Fruit fly (Drosophila melanogaster) whole organism, prepupa: ENCODE data around the gene mbm.
A peak's percentile ranks its signal among the peaks of the same experiment; 100 is the strongest.

Source experiments
- Blimp-1 ChIP-seq: fragments of 200-800 bp; sonication (Bioruptor generic); optimal IDR thresholded peaks from 3 replicates; lab custom pipeline; 2017; ENCODE audit warnings: missing biosample characterization, missing genetic modification characterization, mild to moderate bottlenecking, moderate library complexity, missing genetic modification reagents
- CG10631 ChIP-seq: fragments of 200-800 bp; sonication (Bioruptor generic); optimal IDR thresholded peaks from 2 replicates; lab custom pipeline; 2016; ENCODE audit warnings: missing biosample characterization, missing genetic modification characterization
- CG10669 ChIP-seq: fragments of 200-800 bp; sonication (Bioruptor generic); optimal IDR thresholded peaks from 3 replicates; lab custom pipeline; 2018; ENCODE audit warnings: missing biosample characterization, mild to moderate bottlenecking, missing genetic modification characterization, moderate library complexity
- CG11294 ChIP-seq: fragments of 200-800 bp; sonication (Bioruptor generic); IDR thresholded peaks from 2 replicates; pipeline ENCODE4 v1.3.6; 2022; ENCODE audit warnings: missing biosample characterization, missing genetic modification characterization
- CG11902 ChIP-seq: fragments of 200-800 bp; sonication (Bioruptor generic); optimal IDR thresholded peaks from 3 replicates; lab custom pipeline; 2016; ENCODE audit warnings: missing biosample characterization, missing genetic modification characterization
- CG15336 ChIP-seq: fragments of 200-800 bp; sonication (Bioruptor generic); IDR thresholded peaks from 2 replicates; pipeline ENCODE4 v1.3.6; 2022; ENCODE audit warnings: missing biosample characterization, missing genetic modification characterization
- CG1621 ChIP-seq: fragments of 200-800 bp; sonication (Bioruptor generic); optimal IDR thresholded peaks from 3 replicates; lab custom pipeline; 2018; ENCODE audit warnings: missing biosample characterization, mild to moderate bottlenecking, missing genetic modification characterization
- CG16779 ChIP-seq: fragments of 200-800 bp; sonication (Bioruptor generic); optimal IDR thresholded peaks from 3 replicates; lab custom pipeline; 2017; ENCODE audit warnings: missing biosample characterization, mild to moderate bottlenecking, missing genetic modification characterization
- CG31627 ChIP-seq: fragments of 200-800 bp; sonication (Bioruptor generic); optimal IDR thresholded peaks from 3 replicates; lab custom pipeline; 2016; ENCODE audit warnings: missing biosample characterization, missing genetic modification characterization
- CG32006 ChIP-seq: fragments of 200-800 bp; sonication (Bioruptor generic); optimal IDR thresholded peaks from 3 replicates; lab custom pipeline; 2017; ENCODE audit warnings: missing biosample characterization, mild to moderate bottlenecking, missing genetic modification characterization
- CG3919 ChIP-seq: fragments of 200-800 bp; sonication (Bioruptor generic); optimal IDR thresholded peaks from 3 replicates; lab custom pipeline; 2016; ENCODE audit warnings: missing biosample characterization, missing genetic modification characterization
- CG4318 ChIP-seq: fragments of 200-800 bp; sonication (Bioruptor generic); optimal IDR thresholded peaks from 3 replicates; lab custom pipeline; 2017; ENCODE audit warnings: missing biosample characterization, mild to moderate bottlenecking, missing genetic modification characterization
- CG6163 ChIP-seq: fragments of 200-800 bp; sonication (Bioruptor generic); IDR thresholded peaks from 3 replicates; pipeline ENCODE4 v1.3.6; 2022; ENCODE audit warnings: missing biosample characterization, missing genetic modification characterization
- CG6276 ChIP-seq: fragments of 200-800 bp; sonication (Bioruptor generic); optimal IDR thresholded peaks from 2 replicates; lab custom pipeline; 2017; ENCODE audit warnings: missing biosample characterization, mild to moderate bottlenecking, missing genetic modification characterization
- CG6792 ChIP-seq: fragments of 200-800 bp; sonication (Bioruptor generic); optimal IDR thresholded peaks from 3 replicates; lab custom pipeline; 2016; ENCODE audit warnings: missing biosample characterization, missing genetic modification characterization
- CG6808 ChIP-seq: fragments of 200-800 bp; sonication (Bioruptor generic); optimal IDR thresholded peaks from 3 replicates; lab custom pipeline; 2017; ENCODE audit warnings: missing biosample characterization, missing genetic modification characterization, mild to moderate bottlenecking, moderate library complexity, missing genetic modification reagents
- CG6854 ChIP-seq: fragments of 200-800 bp; sonication (Bioruptor generic); optimal IDR thresholded peaks from 2 replicates; lab custom pipeline; 2017; ENCODE audit warnings: missing biosample characterization, mild to moderate bottlenecking, missing genetic modification characterization
- CG8119 ChIP-seq: fragments of 200-800 bp; sonication (Bioruptor generic); IDR thresholded peaks from 3 replicates; pipeline ENCODE4 v1.3.6; 2022; ENCODE audit warnings: missing biosample characterization, missing genetic modification characterization
- CG9139 ChIP-seq: fragments of 200-800 bp; sonication (Bioruptor generic); optimal IDR thresholded peaks from 3 replicates; lab custom pipeline; 2017; ENCODE audit warnings: missing biosample characterization, mild to moderate bottlenecking, missing genetic modification characterization
- Eip75B ChIP-seq: fragments of 200-800 bp; sonication (Bioruptor generic); optimal IDR thresholded peaks from 3 replicates; lab custom pipeline; 2016; ENCODE audit warnings: missing biosample characterization, missing genetic modification characterization
- Eip78C ChIP-seq: fragments of 200-800 bp; sonication (Bioruptor generic); peaks from one replicate; lab custom pipeline; 2016; ENCODE audit warnings: missing biosample characterization, missing genetic modification characterization
- Ets21C ChIP-seq: fragments of 200-800 bp; sonication (Bioruptor generic); optimal IDR thresholded peaks from 3 replicates; lab custom pipeline; 2016; ENCODE audit warnings: missing biosample characterization, missing genetic modification characterization
- Gug ChIP-seq: fragments of 200-800 bp; sonication (Bioruptor generic); IDR thresholded peaks from 2 replicates; pipeline ENCODE4 v1.3.6; 2022; ENCODE audit warnings: missing biosample characterization, missing genetic modification characterization
- Hr39 ChIP-seq: fragments of 200-800 bp; sonication (Bioruptor generic); optimal IDR thresholded peaks from 2 replicates; lab custom pipeline; 2016; ENCODE audit warnings: missing biosample characterization, missing genetic modification characterization
- Hr4 ChIP-seq: fragments of 200-800 bp; sonication (Bioruptor generic); optimal IDR thresholded peaks from 3 replicates; lab custom pipeline; 2016; ENCODE audit warnings: missing biosample characterization, missing genetic modification characterization
- Lpt ChIP-seq: fragments of 200-800 bp; sonication (Bioruptor generic); optimal IDR thresholded peaks from 3 replicates; lab custom pipeline; 2016; ENCODE audit warnings: missing biosample characterization, missing genetic modification characterization
- Met ChIP-seq: fragments of 200-800 bp; sonication (Bioruptor generic); optimal IDR thresholded peaks from 3 replicates; lab custom pipeline; 2016; ENCODE audit warnings: missing biosample characterization, missing genetic modification characterization
- Smox ChIP-seq: fragments of 200-800 bp; sonication (Bioruptor generic); optimal IDR thresholded peaks from 3 replicates; lab custom pipeline; 2016; ENCODE audit warnings: missing biosample characterization, missing genetic modification characterization
- Sox102F ChIP-seq: fragments of 200-800 bp; sonication (Bioruptor generic); optimal IDR thresholded peaks from 2 replicates; lab custom pipeline; 2016; ENCODE audit warnings: missing biosample characterization, mild to moderate bottlenecking, missing genetic modification characterization
- Sox15 ChIP-seq: fragments of 200-800 bp; sonication (Bioruptor generic); optimal IDR thresholded peaks from 3 replicates; lab custom pipeline; 2016; ENCODE audit warnings: missing biosample characterization, missing genetic modification characterization
- acj6 ChIP-seq: fragments of 200-800 bp; sonication (Bioruptor generic); optimal IDR thresholded peaks from 3 replicates; lab custom pipeline; 2016; ENCODE audit warnings: missing biosample characterization, missing genetic modification characterization
- cyc ChIP-seq: fragments of 200-800 bp; sonication (Bioruptor generic); optimal IDR thresholded peaks from 3 replicates; lab custom pipeline; 2016; ENCODE audit warnings: missing biosample characterization, missing genetic modification characterization
- dac ChIP-seq: fragments of 200-800 bp; sonication (Bioruptor generic); optimal IDR thresholded peaks from 2 replicates; lab custom pipeline; 2017; ENCODE audit warnings: missing biosample characterization, mild to moderate bottlenecking, missing genetic modification characterization
- dsx ChIP-seq: fragments of 200-800 bp; optimal IDR thresholded peaks from 3 replicates; lab custom pipeline; 2019; ENCODE audit warnings: missing biosample characterization, mild to moderate bottlenecking, missing genetic modification characterization, moderate library complexity; ENCODE audit not compliant: poor library complexity, severe bottlenecking
- eg ChIP-seq: fragments of 200-800 bp; sonication (Bioruptor generic); IDR thresholded peaks from 3 replicates; pipeline ENCODE4 v1.3.6; 2022; ENCODE audit warnings: missing biosample characterization, missing genetic modification characterization
- fd85E ChIP-seq: fragments of 200-800 bp; sonication (Bioruptor generic); optimal IDR thresholded peaks from 3 replicates; lab custom pipeline; 2016; ENCODE audit warnings: missing biosample characterization, missing genetic modification characterization
- net ChIP-seq: fragments of 200-800 bp; sonication (Bioruptor generic); optimal IDR thresholded peaks from 3 replicates; lab custom pipeline; 2016; ENCODE audit warnings: missing biosample characterization, missing genetic modification characterization
- pdm3 ChIP-seq: fragments of 200-800 bp; sonication (Bioruptor generic); optimal IDR thresholded peaks from 3 replicates; lab custom pipeline; 2016; ENCODE audit warnings: missing biosample characterization, missing genetic modification characterization
- ss ChIP-seq, 2 experiments: fragments of 200-800 bp; sonication (Bioruptor generic); optimal IDR thresholded peaks; 2 replicates in 1 of 2; 3 replicates in 1 of 2; lab custom pipeline; 2017 to 2018; ENCODE audit warnings: mild to moderate bottlenecking in 2 of 2, missing biosample characterization in 2 of 2, missing genetic modification characterization in 2 of 2, moderate library complexity in 1 of 2
- topi ChIP-seq: fragments of 200-800 bp; sonication (Bioruptor generic); optimal IDR thresholded peaks from 3 replicates; lab custom pipeline; 2016; ENCODE audit warnings: missing biosample characterization, missing genetic modification characterization
- vri ChIP-seq: fragments of 200-800 bp; sonication (Bioruptor generic); optimal IDR thresholded peaks from 3 replicates; lab custom pipeline; 2016; ENCODE audit warnings: missing biosample characterization, mild to moderate bottlenecking, missing genetic modification characterization

The mbm gene

DNA sequence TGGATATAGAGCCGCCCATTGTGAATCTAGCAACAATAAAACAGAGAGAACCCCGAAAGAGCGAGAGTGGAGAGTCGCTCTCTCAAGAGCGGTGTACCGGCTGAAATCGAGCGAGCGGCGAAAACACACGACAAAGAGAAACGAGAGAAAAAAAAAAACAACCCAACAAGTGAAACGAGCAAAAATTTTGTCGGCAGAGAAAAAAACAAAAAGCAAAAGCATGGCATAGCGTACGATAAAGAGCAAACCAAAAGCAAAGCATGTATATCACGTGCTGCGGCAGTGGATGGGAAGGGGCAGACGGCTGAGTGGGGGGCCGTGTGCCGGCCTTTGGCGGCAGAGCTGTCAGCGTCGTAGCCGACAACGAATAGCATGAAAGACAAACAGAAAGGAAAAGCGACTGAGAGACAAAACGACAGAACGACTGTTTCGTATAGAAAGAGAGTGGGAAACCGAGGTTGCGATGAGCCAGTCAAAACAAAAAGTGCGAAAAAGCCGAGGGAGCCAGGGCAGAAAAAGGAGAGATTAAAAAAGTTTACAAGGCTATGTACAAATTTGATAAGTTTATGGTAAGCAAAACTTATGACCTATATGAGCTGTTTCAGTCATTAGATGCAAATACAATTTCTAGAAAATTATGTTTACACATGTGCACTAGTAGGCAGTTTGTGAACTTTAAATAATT lies 26.7 kb downstream of the mbm start (continued):
- peak; percentile 88 for TF ChIP-seq CG9139 (GFP tag; lab: Kevin White, UChicago)
- no peak for TF ChIP-seq dac
- no peak for TF ChIP-seq CG10631 (GFP tag; lab: Kevin White, UChicago)
- TF ChIP-seq CG1621, result peak; percentile 75
- peak; percentile 56 for TF ChIP-seq dsx (GFP tag; lab: Kevin White, UChicago)
- no peak for TF ChIP-seq CG4318 (GFP tag; lab: Kevin White, UChicago)
- TF ChIP-seq Sox15 (GFP tag; lab: Kevin White, UChicago), result no peak
- peak; percentile 96 for TF ChIP-seq CG6163 (GFP tag; lab: Robert Waterston, UW)
- TF ChIP-seq CG31627 (GFP tag; lab: Kevin White, UChicago), result no peak
- no peak for TF ChIP-seq CG10669 (GFP tag; lab: Kevin White, UChicago)
- peak; percentile 82 for TF ChIP-seq CG6276 (GFP tag; lab: Kevin White, UChicago)
- no peak for TF ChIP-seq Smox (GFP tag; lab: Kevin White, UChicago)
- no peak for TF ChIP-seq Ets21C (GFP tag; lab: Kevin White, UChicago)
- TF ChIP-seq Eip75B (GFP tag; lab: Kevin White, UChicago), result peak; percentile 61
- peak; percentile 40 for TF ChIP-seq CG6792 (GFP tag; lab: Kevin White, UChicago)
- no peak for TF ChIP-seq acj6 (GFP tag; lab: Kevin White, UChicago)
- TF ChIP-seq fd85E (GFP tag; lab: Kevin White, UChicago), result no peak
- TF ChIP-seq Eip78C (GFP tag; lab: Kevin White, UChicago), result peak; percentile 88
- TF ChIP-seq CG6808 (GFP tag; lab: Kevin White, UChicago), result peak; percentile 79
- TF ChIP-seq cyc (GFP tag; lab: Kevin White, UChicago), result no peak
- no peak for TF ChIP-seq Blimp-1
- TF ChIP-seq net (GFP tag; lab: Kevin White, UChicago), result peak; percentile 76
- no peak for TF ChIP-seq vri (GFP tag; lab: Kevin White, UChicago)
- TF ChIP-seq Sox102F, result no peak
- no peak for TF ChIP-seq Hr4 (GFP tag; lab: Kevin White, UChicago)
- TF ChIP-seq CG11902 (GFP tag; lab: Kevin White, UChicago), result no peak
- no peak for TF ChIP-seq Hr39 (GFP tag; lab: Kevin White, UChicago)
- TF ChIP-seq CG3919 (GFP tag; lab: Kevin White, UChicago), result peak; percentile 56

DNA sequence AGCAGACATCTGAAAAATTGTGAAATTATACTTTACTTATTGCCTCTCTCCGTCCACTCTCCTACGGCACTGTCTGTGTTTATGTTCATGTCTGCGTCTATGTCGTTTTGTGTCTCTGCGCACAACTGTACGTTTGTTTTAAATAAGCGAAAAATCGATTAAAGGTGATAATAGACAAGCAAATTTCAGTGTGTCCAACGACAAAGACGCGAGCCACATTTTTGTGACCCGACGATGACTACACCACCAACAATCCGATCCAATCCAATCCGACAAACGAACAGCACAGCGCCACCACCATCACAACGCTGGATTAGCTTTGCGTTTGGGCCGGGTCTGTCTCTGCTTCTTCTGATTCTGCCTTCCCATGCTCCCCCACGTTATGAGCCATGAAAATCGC lies 29.0 kb downstream of the mbm start:
- no peak for TF ChIP-seq dsx (GFP tag; lab: Kevin White, UChicago)
- TF ChIP-seq Hr39 (GFP tag; lab: Kevin White, UChicago), result no peak
- TF ChIP-seq vri (GFP tag; lab: Kevin White, UChicago), result no peak
- TF ChIP-seq ss (GFP tag; optimal IDR thresholded peaks at IDR 0.05; lab: Kevin White, UChicago), result no peak
- TF ChIP-seq topi (GFP tag; lab: Kevin White, UChicago), result no peak
- TF ChIP-seq pdm3, result no peak

DNA sequence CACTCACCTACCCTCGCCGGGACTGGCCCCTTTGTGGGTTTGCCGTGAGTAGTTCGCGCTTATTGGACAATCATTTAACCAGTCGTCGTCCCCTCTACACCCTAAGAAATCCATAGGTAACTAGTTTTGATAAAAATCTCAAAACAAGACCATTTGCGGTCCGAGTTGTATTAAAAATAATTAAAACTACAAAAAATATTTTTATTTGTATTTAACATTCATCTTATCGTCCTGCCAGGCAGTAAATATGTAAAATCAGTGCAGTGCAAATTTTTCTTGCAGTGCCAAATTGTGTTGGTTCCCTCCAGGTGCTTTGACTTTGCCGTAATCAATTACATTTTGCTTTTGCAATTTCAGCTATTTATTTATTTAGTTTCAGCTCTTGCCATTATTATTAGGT lies 29.7 kb downstream of the mbm start:
- TF ChIP-seq CG15336 (GFP tag; lab: Robert Waterston, UW) (peak; percentile 92), CG6163 (GFP tag; lab: Robert Waterston, UW) (peak; percentile 78), CG9139 (GFP tag; lab: Kevin White, UChicago) (no peak), CG4318 (GFP tag; lab: Kevin White, UChicago) (peak; percentile 76), Met (no peak), Lpt (GFP tag; lab: Kevin White, UChicago) (peak; percentile 80), CG10631 (GFP tag; lab: Kevin White, UChicago) (peak; percentile 28), CG6276 (GFP tag; lab: Kevin White, UChicago) (peak; percentile 79), Eip78C (GFP tag; lab: Kevin White, UChicago) (no peak), Gug (peak; percentile 64), net (GFP tag; lab: Kevin White, UChicago) (peak; percentile 50), CG32006 (peak; percentile 88), eg (GFP tag; lab: Robert Waterston, UW) (peak; percentile 90), CG11294 (peak; percentile 37; the same call in 1 of the 2 replicates), CG10669 (GFP tag; lab: Kevin White, UChicago) (no peak), dac (peak; percentile 63), CG8119 (GFP tag; lab: Robert Waterston, UW) (peak; percentile 93), CG16779 (tag; lab: Kevin White, UChicago) (peak; percentile 11), CG6854 (GFP tag; lab: Kevin White, UChicago) (no peak), Hr4 (GFP tag; lab: Kevin White, UChicago) (peak; percentile 27)
